Fruit fly (Drosophila melanogaster) whole organism: ENCODE results near the gene CG14427.

Experiments
- CG8478 ChIP-seq: fragments of >200 bp; optimal IDR thresholded peaks from 2 replicates; lab custom pipeline; 2018; ENCODE audit warnings: inconsistent platforms
- Dll ChIP-seq: fragments of >200 bp; optimal IDR thresholded peaks from 2 replicates; lab custom pipeline; 2017
- EcR ChIP-seq, 2 experiments: fragments of >200 bp; optimal IDR thresholded peaks; 2 replicates each; lab custom pipeline; 2017; ENCODE audit warnings: missing biosample characterization in 2 of 2, missing genetic modification characterization in 2 of 2, missing genetic modification reagents in 2 of 2
- pan ChIP-seq: fragments of >200 bp; optimal IDR thresholded peaks from 2 replicates; lab custom pipeline; 2017
- psq ChIP-seq: fragments of >200 bp; optimal IDR thresholded peaks from 2 replicates; lab custom pipeline; 2017
- usp ChIP-seq: fragments of >200 bp; optimal IDR thresholded peaks from 2 replicates; lab custom pipeline; 2017; ENCODE audit warnings: missing biosample characterization, missing genetic modification characterization, mixed read lengths

Gene CG14427

dm6 chrX:7037061-7037460 lies 3.3 kb upstream of the CG14427 start:
- TF ChIP-seq pan (lab: Kevin White, UChicago) (no peak), usp (GFP tag; lab: Kevin White, UChicago) (no peak), EcR (GFP tag; optimal IDR thresholded peaks at IDR 0.05; lab: Kevin White, UChicago) (no peak), Dll (lab: Kevin White, UChicago) (no peak), CG8478 (lab: Kevin White, UChicago) (no peak), psq (lab: Kevin White, UChicago) (no peak)

dm6 chrX:7049087-7049486 lies 8.7 kb downstream of the CG14427 start, which contains the start of gene nullo:
Gene nullo (plus strand): TSS chrX:7049476.
- TF ChIP-seq Dll (lab: Kevin White, UChicago) (no peak), CG8478 (lab: Kevin White, UChicago) (no peak), EcR (GFP tag; optimal IDR thresholded peaks at IDR 0.05; lab: Kevin White, UChicago) (no peak), pan (lab: Kevin White, UChicago) (no peak), usp (GFP tag; lab: Kevin White, UChicago) (no peak)

- TF ChIP-seq EcR (GFP tag; optimal IDR thresholded peaks at IDR 0.05; lab: Kevin White, UChicago) = no peak
- no peak for TF ChIP-seq CG8478 (lab: Kevin White, UChicago)
- no peak for TF ChIP-seq Dll (lab: Kevin White, UChicago)
- TF ChIP-seq psq (lab: Kevin White, UChicago) = no peak
- no peak for TF ChIP-seq usp (GFP tag; lab: Kevin White, UChicago)
- no peak for TF ChIP-seq pan (lab: Kevin White, UChicago)
These were observed 18.6 kb downstream of the CG14427 start for dm6 chrX:7058973-7059372.

DNA sequence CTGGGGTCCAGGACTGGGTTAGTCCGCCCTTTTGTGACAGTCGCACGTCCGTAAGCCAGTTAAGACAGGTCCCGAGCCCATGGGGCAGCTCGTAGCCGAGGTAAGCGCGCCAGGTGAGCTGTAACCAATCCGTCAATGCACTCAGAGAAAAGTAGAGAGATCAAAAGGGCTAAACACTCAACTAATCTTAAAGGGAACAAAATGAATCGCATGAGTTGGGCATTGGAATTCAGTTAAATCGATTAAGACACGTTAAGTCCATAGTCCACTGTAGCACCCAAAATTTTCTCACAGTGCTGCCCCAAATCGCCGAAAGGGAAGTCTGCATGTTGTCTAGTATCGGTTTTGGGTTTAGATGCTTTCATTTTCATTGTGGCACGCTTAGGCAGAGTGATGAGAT lies 23.2 kb downstream of the CG14427 start:
- no peak for TF ChIP-seq pan (lab: Kevin White, UChicago)
- no peak for TF ChIP-seq EcR (GFP tag; optimal IDR thresholded peaks at IDR 0.05; lab: Kevin White, UChicago)
- TF ChIP-seq usp (GFP tag; lab: Kevin White, UChicago) = no peak
- TF ChIP-seq CG8478 (lab: Kevin White, UChicago) = no peak

- TF ChIP-seq CG8478 (lab: Kevin White, UChicago) = no peak
- no peak for TF ChIP-seq Dll (lab: Kevin White, UChicago)
- TF ChIP-seq psq (lab: Kevin White, UChicago) = no peak
- TF ChIP-seq EcR (GFP tag; optimal IDR thresholded peaks at IDR 0.05; lab: Kevin White, UChicago) = no peak
- no peak for TF ChIP-seq usp (GFP tag; lab: Kevin White, UChicago)
- no peak for TF ChIP-seq pan (lab: Kevin White, UChicago)
These were observed 25.4 kb downstream of the CG14427 start, which contains the start of gene CG12541 for dm6 chrX:7065835-7066234. Gene CG12541 (minus strand): TSS chrX:7066052.

- no peak for TF ChIP-seq pan (lab: Kevin White, UChicago)
- no peak for TF ChIP-seq psq (lab: Kevin White, UChicago)
- TF ChIP-seq CG8478 (lab: Kevin White, UChicago) = no peak
- no peak for TF ChIP-seq Dll (lab: Kevin White, UChicago)
- no peak for TF ChIP-seq EcR (GFP tag; optimal IDR thresholded peaks at IDR 0.05; lab: Kevin White, UChicago)
- TF ChIP-seq usp (GFP tag; lab: Kevin White, UChicago) = no peak
These were observed 26.2 kb downstream of the CG14427 start for dm6 chrX:7066608-7067007.

- TF ChIP-seq EcR (GFP tag; optimal IDR thresholded peaks at IDR 0.05; lab: Kevin White, UChicago) (no peak), psq (lab: Kevin White, UChicago) (no peak), pan (lab: Kevin White, UChicago) (no peak), CG8478 (lab: Kevin White, UChicago) (no peak), usp (GFP tag; lab: Kevin White, UChicago) (no peak), Dll (lab: Kevin White, UChicago) (no peak)
These were observed 26.8 kb downstream of the CG14427 start for dm6 chrX:7067248-7067647.

- no peak for TF ChIP-seq pan (lab: Kevin White, UChicago)
- no peak for TF ChIP-seq Dll (lab: Kevin White, UChicago)
- no peak for TF ChIP-seq CG8478 (lab: Kevin White, UChicago)
- TF ChIP-seq usp (GFP tag; lab: Kevin White, UChicago) = no peak
- TF ChIP-seq psq (lab: Kevin White, UChicago) = no peak
- no peak for TF ChIP-seq EcR (GFP tag; optimal IDR thresholded peaks at IDR 0.05; lab: Kevin White, UChicago)
These were observed 27.7 kb downstream of the CG14427 start for dm6 chrX:7068088-7068487.

DNA sequence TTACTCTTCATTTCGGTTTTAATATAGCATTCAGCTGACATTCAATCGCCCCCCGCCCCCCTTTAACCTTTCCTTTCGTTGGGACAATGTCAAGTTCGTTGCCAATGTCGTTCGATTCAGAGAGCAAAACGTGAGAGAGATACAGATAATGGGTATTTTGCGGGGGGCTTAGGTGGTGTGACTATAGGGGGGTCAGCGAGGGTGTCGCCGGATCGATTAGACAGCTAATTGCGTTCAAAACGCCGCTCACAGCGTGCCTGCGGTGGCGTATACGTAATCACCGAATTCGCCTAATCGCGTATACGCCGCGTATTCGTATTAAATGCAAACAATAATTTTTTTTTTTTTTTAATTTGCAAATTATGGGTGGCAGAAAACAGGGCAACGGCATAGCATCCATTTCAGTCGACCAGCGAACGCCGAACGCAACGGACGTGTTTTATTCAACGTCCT lies 28.6 kb downstream of the CG14427 start, which contains the start of gene CG4607:
Gene CG4607 (plus strand): TSS at position 403 of the 453 bp plus-strand sequence.
- TF ChIP-seq CG8478 (lab: Kevin White, UChicago) (no peak), pan (lab: Kevin White, UChicago) (no peak), usp (GFP tag; lab: Kevin White, UChicago) (no peak), EcR (GFP tag; optimal IDR thresholded peaks at IDR 0.05; lab: Kevin White, UChicago) (no peak), psq (lab: Kevin White, UChicago) (no peak), Dll (lab: Kevin White, UChicago) (no peak)

DNA sequence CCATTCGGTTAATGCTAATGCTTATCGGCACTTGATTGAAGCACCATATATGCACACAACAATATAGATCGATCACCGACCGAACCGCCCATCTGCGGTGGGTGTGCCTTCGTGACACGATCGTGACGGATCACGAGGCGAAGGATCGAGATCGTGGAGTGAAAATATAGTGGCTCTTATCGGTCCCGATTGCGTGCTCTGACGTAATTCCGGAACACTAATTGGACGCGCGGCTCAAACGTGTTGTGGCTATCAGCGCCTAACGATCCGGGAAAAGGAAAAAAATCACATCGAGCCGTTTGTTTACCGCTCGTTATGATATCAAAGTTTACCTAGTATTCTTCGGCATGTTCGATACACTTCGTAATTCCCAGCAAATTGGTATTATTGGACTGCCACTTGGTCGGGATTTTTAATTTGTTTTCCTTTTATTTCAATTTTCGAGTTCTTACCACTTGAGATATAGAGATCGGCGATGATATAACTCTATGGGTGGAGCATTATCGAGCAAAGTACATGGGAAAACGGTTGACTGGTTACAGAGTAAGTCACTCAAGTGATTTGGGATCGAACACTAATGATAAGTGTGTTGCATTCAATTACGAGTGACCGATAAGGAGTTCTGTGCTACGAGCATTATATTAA lies 33.0 kb downstream of the CG14427 start:
- TF ChIP-seq CG8478 (lab: Kevin White, UChicago) (no peak), EcR (GFP tag; optimal IDR thresholded peaks at IDR 0.05; lab: Kevin White, UChicago) (no peak), psq (lab: Kevin White, UChicago) (no peak), usp (GFP tag; lab: Kevin White, UChicago) (no peak), pan (lab: Kevin White, UChicago) (no peak), Dll (lab: Kevin White, UChicago) (no peak)

dm6 chrX:7074316-7074925 lies 34.0 kb downstream of the CG14427 start:
- TF ChIP-seq pan (lab: Kevin White, UChicago) (no peak), usp (GFP tag; lab: Kevin White, UChicago) (no peak), EcR (GFP tag; optimal IDR thresholded peaks at IDR 0.05; lab: Kevin White, UChicago) (no peak), psq (lab: Kevin White, UChicago) (no peak), Dll (lab: Kevin White, UChicago) (no peak), CG8478 (lab: Kevin White, UChicago) (no peak)
